Worm (Caenorhabditis elegans) whole organism, L4/young adult: ENCODE measurements around the gene srbc-71.

Experiments used
- W03F9.2 ChIP-seq: fragments of 150-350 bp; optimal IDR thresholded peaks from 2 replicates; lab custom pipeline; 2014; ENCODE audit warnings: missing biosample characterization, missing genetic modification characterization
- dao-5 ChIP-seq: sonication (generic microtip); optimal IDR thresholded peaks from 2 replicates; lab custom pipeline; 2016; ENCODE audit warnings: missing genotype, missing genetic modification characterization, moderate library complexity, missing compliant biosample characterization
- him-1 ChIP-seq: sonication (generic microtip); optimal IDR thresholded peaks from 2 replicates; lab custom pipeline; 2016; ENCODE audit warnings: missing genotype, missing genetic modification reagents, missing genetic modification characterization, missing compliant biosample characterization

Gene srbc-71

ce11 chrIV:4225851-4226250 is at the start of gene srbc-71:
Gene srbc-71 (minus strand): TSS chrIV:4225951.
- TF ChIP-seq him-1 (tag; lab: Kevin White, UChicago): no peak
- no peak for TF ChIP-seq W03F9.2 (tag; lab: Kevin White, UChicago)
- TF ChIP-seq dao-5 (tag; lab: Kevin White, UChicago): no peak

ce11 chrIV:4272167-4272566 is 46.4 kb upstream of the srbc-71 start, which contains the start of gene F36A4.1:
Gene F36A4.1 (plus strand): TSS chrIV:4272467.
- TF ChIP-seq him-1 (tag; lab: Kevin White, UChicago) (no peak), W03F9.2 (tag; lab: Kevin White, UChicago) (no peak), dao-5 (tag; lab: Kevin White, UChicago) (no peak)

- no peak for TF ChIP-seq dao-5 (tag; lab: Kevin White, UChicago)
- TF ChIP-seq him-1 (tag; lab: Kevin White, UChicago): no peak
- no peak for TF ChIP-seq W03F9.2 (tag; lab: Kevin White, UChicago)
These were observed 45.2 kb upstream of the srbc-71 start, which contains the start of gene F36A4.2 for ce11 chrIV:4270925-4271324. Gene F36A4.2 (plus strand): TSS chrIV:4271225.

- TF ChIP-seq dao-5 (tag; lab: Kevin White, UChicago) (no peak), W03F9.2 (tag; lab: Kevin White, UChicago) (no peak), him-1 (tag; lab: Kevin White, UChicago) (no peak)
These were observed 43.6 kb upstream of the srbc-71 start, which contains the start of gene F36A4.3 for ce11 chrIV:4269308-4269707. Gene F36A4.3 (plus strand): TSS chrIV:4269608.

ce11 chrIV:4267320-4267719 is 41.6 kb upstream of the srbc-71 start, which contains the start of gene F36A4.4:
Gene F36A4.4 (plus strand): TSS chrIV:4267620.
- no peak for TF ChIP-seq W03F9.2 (tag; lab: Kevin White, UChicago)
- no peak for TF ChIP-seq him-1 (tag; lab: Kevin White, UChicago)
- TF ChIP-seq dao-5 (tag; lab: Kevin White, UChicago): no peak

ce11 chrIV:4265951-4266350 is 40.2 kb upstream of the srbc-71 start:
- TF ChIP-seq W03F9.2 (tag; lab: Kevin White, UChicago): no peak
- no peak for TF ChIP-seq him-1 (tag; lab: Kevin White, UChicago)
- TF ChIP-seq dao-5 (tag; lab: Kevin White, UChicago): no peak

ce11 chrIV:4265224-4265623 is 39.5 kb upstream of the srbc-71 start, which contains the start of gene F36A4.5:
Gene F36A4.5 (plus strand): TSS chrIV:4265524.
- TF ChIP-seq him-1 (tag; lab: Kevin White, UChicago) (no peak), W03F9.2 (tag; lab: Kevin White, UChicago) (no peak), dao-5 (tag; lab: Kevin White, UChicago) (no peak)

- TF ChIP-seq dao-5 (tag; lab: Kevin White, UChicago): no peak
- TF ChIP-seq W03F9.2 (tag; lab: Kevin White, UChicago): no peak
- TF ChIP-seq him-1 (tag; lab: Kevin White, UChicago): no peak
These were observed 38.9 kb upstream of the srbc-71 start for ce11 chrIV:4264649-4265048.

- no peak for TF ChIP-seq dao-5 (tag; lab: Kevin White, UChicago)
- no peak for TF ChIP-seq him-1 (tag; lab: Kevin White, UChicago)
- TF ChIP-seq W03F9.2 (tag; lab: Kevin White, UChicago): no peak
These were observed 37.2 kb upstream of the srbc-71 start, which contains the start of gene col-33 for ce11 chrIV:4262993-4263392. Gene col-33 (plus strand): TSS chrIV:4263293.

ce11 chrIV:4259433-4259832 is 33.7 kb upstream of the srbc-71 start:
- TF ChIP-seq dao-5 (tag; lab: Kevin White, UChicago) (no peak), him-1 (tag; lab: Kevin White, UChicago) (no peak), W03F9.2 (tag; lab: Kevin White, UChicago) (no peak)

- TF ChIP-seq dao-5 (tag; lab: Kevin White, UChicago): no peak
- no peak for TF ChIP-seq him-1 (tag; lab: Kevin White, UChicago)
- no peak for TF ChIP-seq W03F9.2 (tag; lab: Kevin White, UChicago)
These were observed 29.3 kb upstream of the srbc-71 start for ce11 chrIV:4254989-4255582.

- TF ChIP-seq W03F9.2 (tag; lab: Kevin White, UChicago): no peak
- no peak for TF ChIP-seq him-1 (tag; lab: Kevin White, UChicago)
- TF ChIP-seq dao-5 (tag; lab: Kevin White, UChicago): no peak
These were observed 22.0 kb upstream of the srbc-71 start, which contains the start of gene ama-1 for ce11 chrIV:4247770-4248169. Gene ama-1 (plus strand): TSS chrIV:4248070.

- TF ChIP-seq W03F9.2 (tag; lab: Kevin White, UChicago) (no peak), him-1 (tag; lab: Kevin White, UChicago) (no peak), dao-5 (tag; lab: Kevin White, UChicago) (no peak)
These were observed 21.6 kb upstream of the srbc-71 start for ce11 chrIV:4247334-4247733.

ce11 chrIV:4246493-4246892 is 20.7 kb upstream of the srbc-71 start, which contains the start of gene ttr-20:
Gene ttr-20 (plus strand): TSS chrIV:4246793.
- TF ChIP-seq W03F9.2 (tag; lab: Kevin White, UChicago) (no peak), him-1 (tag; lab: Kevin White, UChicago) (no peak), dao-5 (tag; lab: Kevin White, UChicago) (no peak)
